Worm (Caenorhabditis elegans) whole organism, L4/young adult: ENCODE measurements around the gene B0035.18.

Experiments
- dao-5 ChIP-seq: sonication (generic microtip); optimal IDR thresholded peaks from 2 replicates; lab custom pipeline; 2016; ENCODE audit warnings: missing genotype, missing genetic modification characterization, moderate library complexity, missing compliant biosample characterization

Gene B0035.18

DNA sequence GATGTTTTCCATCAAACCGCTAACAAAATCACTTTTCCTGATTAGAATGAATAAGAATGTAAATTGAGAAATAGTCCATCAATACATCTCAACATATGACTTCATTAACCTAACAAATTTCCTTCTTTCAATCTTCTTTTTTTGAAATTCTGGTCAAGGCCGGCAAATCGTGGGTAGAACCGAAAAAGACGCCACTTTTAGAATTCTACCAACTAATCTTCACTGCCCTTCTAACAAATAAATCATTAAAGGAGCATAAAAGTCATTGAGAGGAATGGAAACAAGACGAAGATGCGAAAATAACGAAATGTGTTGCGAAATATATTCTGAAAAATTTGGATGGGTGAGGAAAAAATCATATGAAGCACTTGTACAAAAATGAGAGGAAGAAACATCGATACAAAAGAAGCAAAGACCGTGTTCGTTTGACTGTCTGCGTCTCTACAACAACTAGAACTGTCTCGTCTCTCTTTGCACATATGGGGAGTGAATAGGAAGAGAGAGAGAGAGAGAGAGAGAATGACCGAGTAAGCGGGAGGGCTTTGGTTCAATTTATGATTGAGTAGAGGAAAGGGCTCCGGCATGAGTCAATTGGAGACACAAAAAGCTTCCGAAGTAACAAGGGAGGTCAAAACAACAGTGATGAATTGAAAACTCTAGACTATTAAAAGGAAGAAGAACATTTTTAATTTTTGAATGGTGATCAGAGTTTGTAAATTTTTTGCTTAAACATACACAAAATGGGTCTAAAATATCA lies 43.9 kb downstream of the B0035.18 start:
- TF ChIP-seq dao-5 (tag; lab: Kevin White, UChicago), result no peak
